Worm (Caenorhabditis elegans) whole organism, L3 larva: ENCODE results near the gene F55C9.5.

ENCODE experiments used
- ceh-82 ChIP-seq: fragments of 150-350 bp; optimal IDR thresholded peaks from 2 replicates; lab custom pipeline; 2014; ENCODE audit warnings: missing biosample characterization, missing genetic modification characterization
- lin-15B ChIP-seq: fragments of 150-350 bp; optimal IDR thresholded peaks from 2 replicates; lab custom pipeline; 2014; ENCODE audit warnings: missing biosample characterization, missing genetic modification characterization
- mdl-1 ChIP-seq: fragments of 150-350 bp; optimal IDR thresholded peaks from 2 replicates; lab custom pipeline; 2014; ENCODE audit warnings: missing biosample characterization, missing genetic modification characterization
- nhr-237 ChIP-seq: fragments of 150-350 bp; optimal IDR thresholded peaks from 2 replicates; lab custom pipeline; 2014; ENCODE audit warnings: missing biosample characterization, missing genetic modification characterization
- sea-2 ChIP-seq: fragments of 150-350 bp; sonication (generic microtip); optimal IDR thresholded peaks from 4 replicates; lab custom pipeline; 2014; ENCODE audit warnings: missing biosample characterization, missing genetic modification reagents, missing genetic modification characterization
- skn-1 ChIP-seq: fragments of 150-350 bp; optimal IDR thresholded peaks from 2 replicates; lab custom pipeline; 2014; ENCODE audit warnings: missing biosample characterization, missing genetic modification characterization
- unc-62 ChIP-seq: fragments of 150-350 bp; sonication (generic microtip); optimal IDR thresholded peaks from 4 replicates; lab custom pipeline; 2014; ENCODE audit warnings: missing biosample characterization, missing genetic modification reagents, missing genetic modification characterization
- zag-1 ChIP-seq: fragments of 150-350 bp; optimal IDR thresholded peaks from 2 replicates; lab custom pipeline; 2014; ENCODE audit warnings: missing biosample characterization, missing genetic modification characterization
- ztf-11 ChIP-seq: fragments of 150-350 bp; optimal IDR thresholded peaks from 2 replicates; lab custom pipeline; 2014; ENCODE audit warnings: missing biosample characterization, missing genetic modification characterization

DNA sequence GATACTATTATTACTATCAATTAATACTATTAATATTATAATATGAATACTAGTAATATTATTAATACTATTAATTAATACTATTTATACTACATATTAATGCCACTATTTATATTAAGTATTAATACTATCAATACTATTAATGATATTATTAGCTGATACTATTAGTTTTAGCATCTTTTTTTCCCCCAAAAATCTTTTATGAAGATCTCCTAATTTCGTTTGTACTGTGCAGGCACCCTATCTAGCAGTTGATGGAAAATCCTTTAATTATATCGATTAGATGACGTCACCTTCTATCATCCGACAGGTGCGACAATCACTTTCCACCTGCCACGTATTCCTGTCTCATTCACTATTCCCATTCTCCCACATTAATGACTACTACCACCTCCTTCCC is 36.3 kb upstream of the F55C9.5 start, which contains the start of gene fbxb-65:
- TF ChIP-seq nhr-237 (tag; lab: Kevin White, UChicago) (no peak), ceh-82 (no peak), zag-1 (no peak), sea-2 (GFP tag; lab: Kevin White, UChicago) (no peak), skn-1 (tag; lab: Kevin White, UChicago) (no peak), unc-62 (GFP tag; lab: Kevin White, UChicago) (no peak), lin-15B (no peak), ztf-11 (tag; lab: Kevin White, UChicago) (no peak), mdl-1 (tag; lab: Kevin White, UChicago) (no peak)
